Worm (Caenorhabditis elegans) whole organism, L4/young adult: ENCODE results near the gene K05G3.2.

ENCODE experiments used
- W03F9.2 ChIP-seq: fragments of 150-350 bp; optimal IDR thresholded peaks from 2 replicates; lab custom pipeline; 2014; ENCODE audit warnings: missing biosample characterization, missing genetic modification characterization
- dao-5 ChIP-seq: sonication (generic microtip); optimal IDR thresholded peaks from 2 replicates; lab custom pipeline; 2016; ENCODE audit warnings: missing genotype, missing genetic modification characterization, moderate library complexity, missing compliant biosample characterization

DNA sequence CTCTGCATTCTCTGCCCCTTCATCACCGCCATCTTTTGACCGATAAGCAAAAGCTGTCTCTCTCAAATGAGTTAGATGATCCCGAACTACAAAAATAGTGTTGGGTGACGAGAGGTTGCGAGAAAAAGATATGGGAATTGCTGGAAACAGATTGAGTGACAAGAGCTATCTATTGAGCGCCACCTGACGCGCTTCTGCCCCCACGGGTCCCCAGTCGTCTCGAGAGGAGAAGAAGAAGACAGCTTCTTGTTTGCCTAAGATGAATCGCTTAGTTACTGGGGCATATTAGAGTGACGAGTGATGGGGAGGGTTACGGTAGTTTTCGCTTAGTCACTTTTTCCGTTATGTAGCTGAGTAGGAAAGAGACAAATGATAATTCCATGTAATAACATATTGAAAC, 39.8 kb downstream of the K05G3.2 start:
- TF ChIP-seq W03F9.2 (tag; lab: Kevin White, UChicago) (no peak), dao-5 (no peak)
